Worm (Caenorhabditis elegans) whole organism, L2 larva: Measurements from ENCODE around the gene cec-6.

ENCODE experiments used
- C34F6.9 ChIP-seq: fragments of 150-350 bp; optimal IDR thresholded peaks from 2 replicates; lab custom pipeline; 2014; ENCODE audit warnings: missing biosample characterization, missing genetic modification characterization
- F13H6.1 ChIP-seq: sonication (generic microtip); optimal IDR thresholded peaks from 2 replicates; lab custom pipeline; 2016; ENCODE audit warnings: missing genetic modification characterization, missing compliant biosample characterization
- R02D3.7 ChIP-seq: fragments of 150-350 bp; optimal IDR thresholded peaks from 2 replicates; lab custom pipeline; 2014; ENCODE audit warnings: missing biosample characterization, missing genetic modification characterization
- Y55F3AM.14 ChIP-seq: fragments of 200-800 bp; sonication (Bioruptor generic); optimal IDR thresholded peaks from 2 replicates; lab custom pipeline; 2018; ENCODE audit warnings: mild to moderate bottlenecking, missing genetic modification characterization, missing compliant biosample characterization
- ZK546.5 ChIP-seq: sonication (generic microtip); optimal IDR thresholded peaks from 2 replicates; lab custom pipeline; 2017; ENCODE audit warnings: missing biosample characterization, missing genetic modification characterization
- alr-1 ChIP-seq: fragments of 150-350 bp; optimal IDR thresholded peaks from 2 replicates; lab custom pipeline; 2014; ENCODE audit warnings: missing biosample characterization, missing genetic modification characterization
- aly-2 ChIP-seq: fragments of 150-350 bp; optimal IDR thresholded peaks from 2 replicates; lab custom pipeline; 2014; ENCODE audit warnings: missing biosample characterization, missing genetic modification characterization
- ama-1 ChIP-seq: fragments of 150-350 bp; optimal IDR thresholded peaks from 2 replicates; lab custom pipeline; 2018; ENCODE audit warnings: inconsistent platforms
- blmp-1 ChIP-seq: sonication (generic microtip); optimal IDR thresholded peaks from 2 replicates; lab custom pipeline; 2017; ENCODE audit warnings: missing genetic modification characterization, mild to moderate bottlenecking, missing compliant biosample characterization, antibody characterized with exemption, moderate library complexity; ENCODE audit not compliant: insufficient read depth
- ceh-16 ChIP-seq: fragments of 150-350 bp; optimal IDR thresholded peaks from 2 replicates; lab custom pipeline; 2014; ENCODE audit warnings: missing biosample characterization, missing genetic modification characterization
- ceh-82 ChIP-seq: fragments of 150-350 bp; optimal IDR thresholded peaks from 2 replicates; lab custom pipeline; 2014; ENCODE audit warnings: missing biosample characterization, missing genetic modification characterization
- crh-2 ChIP-seq: sonication (generic microtip); optimal IDR thresholded peaks from 2 replicates; lab custom pipeline; 2017; ENCODE audit warnings: missing biosample characterization, missing genetic modification characterization
- dmd-4 ChIP-seq: sonication (generic microtip); optimal IDR thresholded peaks from 2 replicates; lab custom pipeline; 2017; ENCODE audit warnings: missing biosample characterization, missing genetic modification characterization
- egl-27 ChIP-seq: sonication (generic microtip); optimal IDR thresholded peaks from 3 replicates; lab custom pipeline; 2017; ENCODE audit warnings: missing biosample characterization, missing genetic modification reagents, missing genetic modification characterization
- elt-1 ChIP-seq: fragments of 150-350 bp; optimal IDR thresholded peaks from 2 replicates; lab custom pipeline; 2014; ENCODE audit warnings: missing biosample characterization, missing genetic modification characterization
- elt-3 ChIP-seq: sonication (generic microtip); optimal IDR thresholded peaks from 2 replicates; lab custom pipeline; 2017; ENCODE audit warnings: missing biosample characterization, missing genetic modification characterization
- fos-1 ChIP-seq: fragments of 150-350 bp; optimal IDR thresholded peaks from 2 replicates; lab custom pipeline; 2014; ENCODE audit warnings: missing biosample characterization, missing genetic modification characterization
- gmeb-1 ChIP-seq: fragments of 150-350 bp; optimal IDR thresholded peaks from 2 replicates; lab custom pipeline; 2014; ENCODE audit warnings: missing biosample characterization, missing genetic modification characterization
- lin-11 ChIP-seq: fragments of 150-350 bp; sonication (generic microtip); optimal IDR thresholded peaks from 2 replicates; lab custom pipeline; 2014; ENCODE audit warnings: missing biosample characterization, missing genetic modification characterization, inconsistent platforms, mixed read lengths
- lin-13 ChIP-seq: fragments of 150-350 bp; optimal IDR thresholded peaks from 2 replicates; lab custom pipeline; 2014; ENCODE audit warnings: missing biosample characterization, missing genetic modification reagents, missing genetic modification characterization
- lin-39 ChIP-seq: fragments of 150-350 bp; optimal IDR thresholded peaks from 2 replicates; lab custom pipeline; 2014; ENCODE audit warnings: missing biosample characterization, missing genetic modification reagents, missing genetic modification characterization
- lsy-2 ChIP-seq, 2 experiments: fragments of 150-350 bp in 1 of 2; sonication (generic microtip) in 1 of 2; optimal IDR thresholded peaks; 2 replicates each; lab custom pipeline; 2014 to 2017; ENCODE audit warnings: missing biosample characterization in 2 of 2, missing genetic modification characterization in 2 of 2
- mab-5 ChIP-seq: fragments of 150-350 bp; optimal IDR thresholded peaks from 2 replicates; lab custom pipeline; 2014; ENCODE audit warnings: missing biosample characterization, missing genetic modification characterization
- mbf-1 ChIP-seq: sonication (generic microtip); optimal IDR thresholded peaks from 2 replicates; lab custom pipeline; 2017; ENCODE audit warnings: missing biosample characterization, missing genetic modification characterization
- mdl-1 ChIP-seq, 2 experiments: fragments of 150-350 bp in 1 of 2; sonication (generic microtip) in 1 of 2; optimal IDR thresholded peaks; 2 replicates each; lab custom pipeline; 2017; ENCODE audit warnings: missing biosample characterization in 2 of 2, missing genetic modification characterization in 2 of 2
- nhr-10 ChIP-seq: sonication (generic microtip); optimal IDR thresholded peaks from 2 replicates; lab custom pipeline; 2017; ENCODE audit warnings: missing biosample characterization, missing genetic modification characterization
- nhr-11 ChIP-seq: fragments of 150-350 bp; optimal IDR thresholded peaks from 2 replicates; lab custom pipeline; 2014; ENCODE audit warnings: missing biosample characterization, missing genetic modification characterization
- nhr-12 ChIP-seq: fragments of 150-350 bp; optimal IDR thresholded peaks from 2 replicates; lab custom pipeline; 2014; ENCODE audit warnings: missing biosample characterization, missing genetic modification characterization
- nhr-129 ChIP-seq: fragments of 150-350 bp; optimal IDR thresholded peaks from 2 replicates; lab custom pipeline; 2014; ENCODE audit warnings: missing biosample characterization, missing genetic modification characterization
- nhr-21 ChIP-seq: fragments of 150-350 bp; optimal IDR thresholded peaks from 2 replicates; lab custom pipeline; 2014; ENCODE audit warnings: missing biosample characterization, missing genetic modification characterization
- nhr-23 ChIP-seq: fragments of 150-350 bp; optimal IDR thresholded peaks from 2 replicates; lab custom pipeline; 2014; ENCODE audit warnings: missing biosample characterization, missing genetic modification reagents, missing genetic modification characterization
- nhr-237 ChIP-seq: fragments of 150-350 bp; optimal IDR thresholded peaks from 2 replicates; lab custom pipeline; 2014; ENCODE audit warnings: missing biosample characterization, missing genetic modification characterization
- nhr-25 ChIP-seq: fragments of 150-350 bp; sonication (generic microtip); optimal IDR thresholded peaks from 3 replicates; lab custom pipeline; 2014; ENCODE audit warnings: missing biosample characterization, missing genetic modification characterization
- nhr-6 ChIP-seq: fragments of 150-350 bp; optimal IDR thresholded peaks from 2 replicates; lab custom pipeline; 2014; ENCODE audit warnings: missing biosample characterization, missing genetic modification characterization
- nhr-77 ChIP-seq: fragments of 150-350 bp; optimal IDR thresholded peaks from 2 replicates; lab custom pipeline; 2014; ENCODE audit warnings: missing biosample characterization, missing genetic modification characterization
- peb-1 ChIP-seq: fragments of 150-350 bp; optimal IDR thresholded peaks from 2 replicates; lab custom pipeline; 2014; ENCODE audit warnings: missing biosample characterization, missing genetic modification characterization
- sem-4 ChIP-seq: fragments of 150-350 bp; optimal IDR thresholded peaks from 2 replicates; lab custom pipeline; 2014; ENCODE audit warnings: missing biosample characterization, missing genetic modification reagents, missing genetic modification characterization
- skn-1 ChIP-seq: sonication (generic microtip); optimal IDR thresholded peaks from 2 replicates; lab custom pipeline; 2017; ENCODE audit warnings: missing biosample characterization, missing genetic modification characterization
- sma-3 ChIP-seq: sonication (generic microtip); optimal IDR thresholded peaks from 2 replicates; lab custom pipeline; 2016; ENCODE audit warnings: missing genetic modification reagents, missing genetic modification characterization, missing compliant biosample characterization
- sma-9 ChIP-seq, 2 experiments: fragments of 150-350 bp in 1 of 2; sonication (generic microtip) in 1 of 2; optimal IDR thresholded peaks; 2 replicates each; lab custom pipeline; 2014 to 2016; ENCODE audit warnings: missing genetic modification characterization in 2 of 2, mild to moderate bottlenecking in 1 of 2, missing biosample characterization in 1 of 2, missing compliant biosample characterization in 1 of 2, missing genetic modification reagents in 1 of 2, moderate library complexity in 1 of 2
- snpc-4 ChIP-seq: fragments of 150-350 bp; optimal IDR thresholded peaks from 2 replicates; lab custom pipeline; 2014; ENCODE audit warnings: missing biosample characterization, missing genetic modification characterization
- unc-39 ChIP-seq: fragments of 150-350 bp; optimal IDR thresholded peaks from 2 replicates; lab custom pipeline; 2014; ENCODE audit warnings: missing biosample characterization, missing genetic modification characterization
- unc-55 ChIP-seq: fragments of 150-350 bp; sonication (generic microtip); optimal IDR thresholded peaks from 3 replicates; lab custom pipeline; 2014; ENCODE audit warnings: missing biosample characterization, missing genetic modification reagents, missing genetic modification characterization
- unc-62 ChIP-seq: fragments of 150-350 bp; optimal IDR thresholded peaks from 2 replicates; lab custom pipeline; 2014; ENCODE audit warnings: missing biosample characterization, missing genetic modification reagents, missing genetic modification characterization
- zag-1 ChIP-seq: fragments of 150-350 bp; optimal IDR thresholded peaks from 2 replicates; lab custom pipeline; 2014; ENCODE audit warnings: missing biosample characterization, missing genetic modification characterization
- ztf-1 ChIP-seq: fragments of 200-800 bp; sonication (Bioruptor generic); conservative IDR thresholded peaks from 2 replicates; pipeline ENCODE4 v1.3.6; 2022; ENCODE audit warnings: missing genetic modification characterization, missing compliant biosample characterization
- ztf-11 ChIP-seq: sonication (generic microtip); optimal IDR thresholded peaks from 2 replicates; lab custom pipeline; 2017; ENCODE audit warnings: missing biosample characterization, missing genetic modification characterization
- ztf-4 ChIP-seq: fragments of 150-350 bp; optimal IDR thresholded peaks from 2 replicates; lab custom pipeline; 2014; ENCODE audit warnings: missing biosample characterization, missing genetic modification characterization

The cec-6 gene

ce11 chrIV:5590120-5590519 lies 45.5 kb downstream of the cec-6 start (continued):
- TF ChIP-seq ZK546.5: no peak
- TF ChIP-seq mab-5 (tag; lab: Kevin White, UChicago): no peak
- TF ChIP-seq unc-62 (GFP tag; lab: Kevin White, UChicago): no peak
- TF ChIP-seq nhr-23 (tag; lab: Kevin White, UChicago): no peak

ce11 chrIV:5591134-5591533 lies 46.5 kb downstream of the cec-6 start:
- TF ChIP-seq ZK546.5: no peak
- TF ChIP-seq nhr-237 (tag; lab: Kevin White, UChicago): no peak
- peak; percentile 54 for TF ChIP-seq ztf-4
- no peak for TF ChIP-seq dmd-4 (tag; lab: Kevin White, UChicago)
- peak; percentile 69 for TF ChIP-seq nhr-6
- no peak for TF ChIP-seq lin-11 (tag; lab: Kevin White, UChicago)
- TF ChIP-seq egl-27 (tag; lab: Kevin White, UChicago): no peak
- TF ChIP-seq ceh-16: no peak
- peak; percentile 4 for TF ChIP-seq sem-4 (tag; lab: Kevin White, UChicago)
- no peak for TF ChIP-seq lin-39
- TF ChIP-seq snpc-4 (tag; lab: Kevin White, UChicago): no peak
- no peak for TF ChIP-seq mab-5 (tag; lab: Kevin White, UChicago)
- peak; percentile 44 for TF ChIP-seq blmp-1 (tag; lab: Kevin White, UChicago)
- no peak for TF ChIP-seq nhr-10 (tag; lab: Kevin White, UChicago)
- peak; percentile 91 for TF ChIP-seq sma-9 (GFP tag; optimal IDR thresholded peaks at IDR 0.05; lab: Kevin White, UChicago)
- TF ChIP-seq sma-9 (tag; optimal IDR thresholded peaks at IDR 0.05; lab: Kevin White, UChicago): no peak
- peak; percentile 83 for TF ChIP-seq nhr-25 (tag; lab: Kevin White, UChicago)
- no peak for TF ChIP-seq mbf-1
- TF ChIP-seq nhr-129 (tag; lab: Kevin White, UChicago): peak; percentile 95
- no peak for TF ChIP-seq nhr-77
- TF ChIP-seq C34F6.9: peak; percentile 71
- TF ChIP-seq elt-1 (tag; lab: Kevin White, UChicago): no peak
- TF ChIP-seq ztf-11 (tag; lab: Kevin White, UChicago): no peak
- peak; percentile 68 for TF ChIP-seq fos-1 (tag; lab: Kevin White, UChicago)
- TF ChIP-seq elt-3: no peak
- no peak for TF ChIP-seq zag-1
- TF ChIP-seq unc-39: no peak
- TF ChIP-seq F13H6.1 (tag; lab: Kevin White, UChicago): peak; percentile 90
- TF ChIP-seq aly-2 (tag; lab: Kevin White, UChicago): no peak
- TF ChIP-seq nhr-21 (tag; lab: Kevin White, UChicago): peak; percentile 49
- no peak for TF ChIP-seq peb-1 (tag; lab: Kevin White, UChicago)
- TF ChIP-seq ceh-82 (tag; lab: Kevin White, UChicago): no peak
- TF ChIP-seq crh-2 (tag; lab: Kevin White, UChicago): peak; percentile 93
- no peak for TF ChIP-seq lin-13 (GFP tag; lab: Kevin White, UChicago)
- no peak for TF ChIP-seq ama-1 (lab: Kevin White, UChicago)
- TF ChIP-seq Y55F3AM.14 (GFP tag; lab: Kevin White, UChicago): peak; percentile 99
- no peak for TF ChIP-seq skn-1 (tag; lab: Kevin White, UChicago)
- TF ChIP-seq unc-62 (GFP tag; lab: Kevin White, UChicago): no peak
- peak; percentile 70 for TF ChIP-seq gmeb-1 (tag; lab: Kevin White, UChicago)
- no peak for TF ChIP-seq mdl-1 (tag; optimal IDR thresholded peaks at IDR 0.05; lab: Kevin White, UChicago)
- no peak for TF ChIP-seq ztf-1 (GFP tag; lab: Robert Waterston, UW)
- TF ChIP-seq alr-1: no peak
- TF ChIP-seq sma-3: peak; percentile 91
- TF ChIP-seq unc-55 (GFP tag; lab: Kevin White, UChicago): no peak
- peak in 1 of 2 experiments; percentile 76 for TF ChIP-seq lsy-2 (tag; optimal IDR thresholded peaks at IDR 0.05; lab: Kevin White, UChicago)
- TF ChIP-seq nhr-23 (tag; lab: Kevin White, UChicago): no peak
- no peak for TF ChIP-seq nhr-11 (tag; lab: Kevin White, UChicago)
- no peak for TF ChIP-seq R02D3.7 (tag; lab: Kevin White, UChicago)
- no peak for TF ChIP-seq nhr-12 (tag; lab: Kevin White, UChicago)
